Fruit fly (Drosophila melanogaster) Kc167 (cell line): ENCODE data around the gene CG7091.

ENCODE experiments used
- Myc ChIP-seq: fragments of >200 bp; optimal IDR thresholded peaks from 2 replicates; lab custom pipeline; 2017; ENCODE audit warnings: missing external identifiers
- insv ChIP-seq: fragments of >200 bp; optimal IDR thresholded peaks from 3 replicates; lab custom pipeline; 2018; ENCODE audit warnings: missing external identifiers
- psq ChIP-seq: fragments of >200 bp; optimal IDR thresholded peaks from 2 replicates; lab custom pipeline; 2017; ENCODE audit warnings: missing external identifiers
- ttk ChIP-seq: sonication (Bioruptor generic); optimal IDR thresholded peaks from 2 replicates; lab custom pipeline; 2017; ENCODE audit warnings: missing external identifiers

- no peak for TF ChIP-seq psq (lab: Kevin White, UChicago)
- TF ChIP-seq Myc (lab: Kevin White, UChicago) = no peak
- TF ChIP-seq insv (lab: Kevin White, UChicago) = no peak
- TF ChIP-seq ttk = no peak
Measured at dm6 chr3R:13015402-13015801, 37.6 kb downstream of the CG7091 start.
